Fruit fly (Drosophila melanogaster) whole organism, embryonic: ENCODE measurements around the gene cv-c.

Experiments used
- Aef1 ChIP-seq: fragments of 200-800 bp; sonication (Bioruptor generic); IDR thresholded peaks from 3 replicates; pipeline ENCODE4 v1.3.6; 2022; ENCODE audit warnings: missing biosample characterization, missing genetic modification characterization
- BtbVII ChIP-seq: fragments of 200-800 bp; sonication (Bioruptor generic); optimal IDR thresholded peaks from 3 replicates; lab custom pipeline; 2017; ENCODE audit warnings: missing biosample characterization, mild to moderate bottlenecking, missing genetic modification characterization
- CG10209 ChIP-seq: fragments of 200-800 bp; sonication (Bioruptor generic); optimal IDR thresholded peaks from 3 replicates; lab custom pipeline; 2017; ENCODE audit warnings: missing biosample characterization, mild to moderate bottlenecking, missing genetic modification characterization, missing genetic modification reagents
- CG10274 ChIP-seq: fragments of 200-800 bp; sonication (Bioruptor generic); optimal IDR thresholded peaks from 3 replicates; lab custom pipeline; 2017; ENCODE audit warnings: missing biosample characterization, mild to moderate bottlenecking, missing genetic modification characterization
- CG10979 ChIP-seq: fragments of 200-800 bp; sonication (Bioruptor generic); optimal IDR thresholded peaks from 2 replicates; lab custom pipeline; 2018; ENCODE audit warnings: missing biosample characterization, mild to moderate bottlenecking, missing genetic modification characterization, moderate library complexity
- CG11247 ChIP-seq: fragments of 200-800 bp; sonication (Bioruptor generic); IDR thresholded peaks from 2 replicates; pipeline ENCODE4 v1.3.6; 2022; ENCODE audit warnings: missing biosample characterization, missing genetic modification characterization
- CG15011 ChIP-seq: fragments of 200-800 bp; sonication (Bioruptor generic); optimal IDR thresholded peaks from 3 replicates; lab custom pipeline; 2018; ENCODE audit warnings: missing biosample characterization, mild to moderate bottlenecking, missing genetic modification characterization
- CG15479 ChIP-seq: fragments of 200-800 bp; sonication (Bioruptor generic); optimal IDR thresholded peaks from 3 replicates; lab custom pipeline; 2019; ENCODE audit warnings: missing biosample characterization, mild to moderate bottlenecking, missing genetic modification characterization, moderate library complexity
- CG16815 ChIP-seq: fragments of 200-800 bp; sonication (Bioruptor generic); optimal IDR thresholded peaks from 3 replicates; lab custom pipeline; 2017; ENCODE audit warnings: missing biosample characterization, mild to moderate bottlenecking, missing genetic modification characterization
- CG17328 ChIP-seq: fragments of 200-800 bp; sonication (Bioruptor generic); IDR thresholded peaks from 2 replicates; pipeline ENCODE4 v1.3.6; 2022; ENCODE audit warnings: missing biosample characterization, missing genetic modification characterization
- CG18599 ChIP-seq: fragments of 200-800 bp; sonication (Bioruptor generic); optimal IDR thresholded peaks from 3 replicates; lab custom pipeline; 2017; ENCODE audit warnings: missing biosample characterization, missing genetic modification characterization, mild to moderate bottlenecking, moderate library complexity, missing genetic modification reagents
- CG2889 ChIP-seq: fragments of 200-800 bp; sonication (Bioruptor generic); IDR thresholded peaks from 3 replicates; pipeline ENCODE4 v1.3.6; 2022; ENCODE audit warnings: missing biosample characterization, missing genetic modification characterization
- CG3838 ChIP-seq: fragments of 200-800 bp; sonication (Bioruptor generic); optimal IDR thresholded peaks from 3 replicates; lab custom pipeline; 2016; ENCODE audit warnings: missing biosample characterization, missing genetic modification characterization
- CG4360 ChIP-seq: fragments of 200-800 bp; sonication (Bioruptor generic); IDR thresholded peaks from 2 replicates; pipeline ENCODE4 v1.3.6; 2022; ENCODE audit warnings: missing biosample characterization, missing genetic modification characterization
- CG6689 ChIP-seq: fragments of 200-800 bp; sonication (Bioruptor generic); IDR thresholded peaks from 2 replicates; pipeline ENCODE4 v1.3.6; 2022; ENCODE audit warnings: missing biosample characterization, missing genetic modification characterization
- CG6765 ChIP-seq: fragments of 200-800 bp; sonication (Bioruptor generic); optimal IDR thresholded peaks from 3 replicates; lab custom pipeline; 2017; ENCODE audit warnings: missing biosample characterization, mild to moderate bottlenecking, missing genetic modification characterization
- CG9609 ChIP-seq: fragments of 200-800 bp; sonication (Bioruptor generic); optimal IDR thresholded peaks from 3 replicates; lab custom pipeline; 2016; ENCODE audit warnings: missing biosample characterization, missing genetic modification characterization
- D19A ChIP-seq: fragments of 200-800 bp; optimal IDR thresholded peaks from 3 replicates; lab custom pipeline; 2019; ENCODE audit warnings: missing biosample characterization, mild to moderate bottlenecking, missing genetic modification characterization, moderate library complexity
- Dad ChIP-seq: fragments of 200-800 bp; sonication (Bioruptor generic); optimal IDR thresholded peaks from 3 replicates; lab custom pipeline; 2016; ENCODE audit warnings: missing biosample characterization, missing genetic modification characterization
- E2f2 ChIP-seq: fragments of 200-800 bp; sonication (Bioruptor generic); IDR thresholded peaks from 2 replicates; pipeline ENCODE4 v1.3.6; 2022; ENCODE audit warnings: missing biosample characterization, missing genetic modification characterization
- Elba2 ChIP-seq: fragments of 200-800 bp; sonication (Bioruptor generic); optimal IDR thresholded peaks from 3 replicates; lab custom pipeline; 2016; ENCODE audit warnings: missing biosample characterization, missing genetic modification characterization
- Fer3 ChIP-seq: fragments of 200-800 bp; sonication (Bioruptor generic); optimal IDR thresholded peaks from 2 replicates; lab custom pipeline; 2018; ENCODE audit warnings: missing biosample characterization, mild to moderate bottlenecking, missing genetic modification characterization, moderate library complexity
- Hmr ChIP-seq: fragments of 200-800 bp; sonication (Bioruptor generic); optimal IDR thresholded peaks from 3 replicates; lab custom pipeline; 2017; ENCODE audit warnings: mild to moderate bottlenecking, missing biosample characterization, missing genetic modification reagents, missing genetic modification characterization
- Lhr ChIP-seq: fragments of 200-800 bp; sonication (Bioruptor generic); optimal IDR thresholded peaks from 3 replicates; lab custom pipeline; 2017; ENCODE audit warnings: mild to moderate bottlenecking, missing biosample characterization, missing genetic modification reagents, missing genetic modification characterization
- Max ChIP-seq: fragments of 200-800 bp; sonication (Bioruptor generic); optimal IDR thresholded peaks from 2 replicates; lab custom pipeline; 2016; ENCODE audit warnings: missing biosample characterization, mild to moderate bottlenecking, missing genetic modification characterization
- Myb ChIP-seq: fragments of 200-800 bp; sonication (Bioruptor generic); optimal IDR thresholded peaks from 2 replicates; lab custom pipeline; 2016; ENCODE audit warnings: missing biosample characterization, missing genetic modification characterization
- Opbp ChIP-seq: fragments of 200-800 bp; sonication (Bioruptor generic); IDR thresholded peaks from 3 replicates; pipeline ENCODE4 v1.3.6; 2022; ENCODE audit warnings: missing biosample characterization, missing genetic modification characterization; ENCODE audit not compliant: partially characterized antibody
- Poxn ChIP-seq: fragments of 200-800 bp; sonication (Bioruptor generic); IDR thresholded peaks from 2 replicates; pipeline ENCODE4 v1.3.6; 2022; ENCODE audit warnings: missing biosample characterization, missing genetic modification characterization
- Ssrp ChIP-seq: fragments of 200-800 bp; sonication (Bioruptor generic); optimal IDR thresholded peaks from 2 replicates; lab custom pipeline; 2018; ENCODE audit warnings: missing biosample characterization, mild to moderate bottlenecking, missing genetic modification characterization, moderate library complexity
- Vsx1 ChIP-seq: fragments of 200-800 bp; sonication (Bioruptor generic); optimal IDR thresholded peaks from 2 replicates; lab custom pipeline; 2017; ENCODE audit warnings: missing biosample characterization, mild to moderate bottlenecking, missing genetic modification characterization, missing genetic modification reagents
- al ChIP-seq: fragments of 200-800 bp; sonication (Bioruptor generic); IDR thresholded peaks from 2 replicates; pipeline ENCODE4 v1.3.6; 2022; ENCODE audit warnings: missing biosample characterization, missing genetic modification characterization
- ap ChIP-seq: fragments of 200-800 bp; sonication (Bioruptor generic); IDR thresholded peaks from 2 replicates; pipeline ENCODE4 v1.3.6; 2022; ENCODE audit warnings: missing biosample characterization, missing genetic modification characterization
- bcd ChIP-seq: fragments of 200-800 bp; sonication (Bioruptor generic); optimal IDR thresholded peaks from 2 replicates; lab custom pipeline; 2017; ENCODE audit warnings: missing biosample characterization, mild to moderate bottlenecking, missing genetic modification characterization
- cwo ChIP-seq: fragments of 200-800 bp; sonication (Bioruptor generic); optimal IDR thresholded peaks from 3 replicates; lab custom pipeline; 2017; ENCODE audit warnings: missing biosample characterization, missing genetic modification characterization, mild to moderate bottlenecking, moderate library complexity, missing genetic modification reagents
- dan ChIP-seq: fragments of 200-800 bp; sonication (Bioruptor generic); IDR thresholded peaks from 2 replicates; pipeline ENCODE4 v1.3.6; 2022; ENCODE audit warnings: missing biosample characterization, missing genetic modification characterization
- exex ChIP-seq: fragments of 200-800 bp; sonication (Bioruptor generic); optimal IDR thresholded peaks from 4 replicates; lab custom pipeline; 2018; ENCODE audit warnings: missing biosample characterization, mild to moderate bottlenecking, missing genetic modification characterization, moderate library complexity
- fu2 ChIP-seq: fragments of 200-800 bp; sonication (Bioruptor generic); optimal IDR thresholded peaks from 2 replicates; lab custom pipeline; 2016; ENCODE audit warnings: missing biosample characterization, missing genetic modification characterization
- gsb ChIP-seq: fragments of 200-800 bp; sonication (Bioruptor generic); IDR thresholded peaks from 2 replicates; pipeline ENCODE4 v1.3.6; 2022; ENCODE audit warnings: missing biosample characterization, missing genetic modification characterization
- gsb-n ChIP-seq: fragments of 200-800 bp; sonication (Bioruptor generic); optimal IDR thresholded peaks from 3 replicates; lab custom pipeline; 2018; ENCODE audit warnings: missing biosample characterization, mild to moderate bottlenecking, missing genetic modification characterization
- lov ChIP-seq, 2 experiments: fragments of 200-800 bp in 1 of 2; fragments of >200 bp in 1 of 2; sonication (Bioruptor generic) in 1 of 2; IDR thresholded peaks in 1 of 2; optimal IDR thresholded peaks in 1 of 2; 2 replicates in 1 of 2; 3 replicates in 1 of 2; pipeline versions ENCODE4 v1.3.6 to Lab custom; 2017 to 2022; ENCODE audit warnings: missing biosample characterization in 1 of 2, missing genetic modification characterization in 1 of 2
- org-1 ChIP-seq: fragments of 200-800 bp; sonication (Bioruptor generic); optimal IDR thresholded peaks from 2 replicates; lab custom pipeline; 2017; ENCODE audit warnings: missing biosample characterization, missing genetic modification characterization
- otp ChIP-seq: fragments of 200-800 bp; sonication (Bioruptor generic); IDR thresholded peaks from 3 replicates; pipeline ENCODE4, ENCODE4 v1.3.6; 2022; ENCODE audit warnings: missing biosample characterization, missing genetic modification characterization
- phol ChIP-seq: fragments of 200-800 bp; sonication (Bioruptor generic); optimal IDR thresholded peaks from 3 replicates; lab custom pipeline; 2018; ENCODE audit warnings: missing biosample characterization, mild to moderate bottlenecking, missing genetic modification characterization, moderate library complexity
- pros ChIP-seq: fragments of 200-800 bp; sonication (Bioruptor generic); optimal IDR thresholded peaks from 3 replicates; lab custom pipeline; 2019; ENCODE audit warnings: missing biosample characterization, mild to moderate bottlenecking, missing genetic modification characterization, moderate library complexity
- run ChIP-seq: fragments of 200-800 bp; sonication (Bioruptor generic); optimal IDR thresholded peaks from 3 replicates; lab custom pipeline; 2018; ENCODE audit warnings: missing biosample characterization, mild to moderate bottlenecking, missing genetic modification characterization
- scrt ChIP-seq: fragments of 200-800 bp; sonication (Bioruptor generic); optimal IDR thresholded peaks from 2 replicates; lab custom pipeline; 2018; ENCODE audit warnings: missing biosample characterization, mild to moderate bottlenecking, missing genetic modification characterization, moderate library complexity
- slbo ChIP-seq: fragments of 200-800 bp; sonication (Bioruptor generic); IDR thresholded peaks from 2 replicates; pipeline ENCODE4 v1.3.6; 2022; ENCODE audit warnings: missing biosample characterization, missing genetic modification characterization
- ttk ChIP-seq: fragments of 200-800 bp; sonication (Bioruptor generic); IDR thresholded peaks from 2 replicates; pipeline ENCODE4 v2.1.2; 2022; ENCODE audit warnings: missing biosample characterization, missing genetic modification characterization
- tup ChIP-seq: fragments of 200-800 bp; sonication (Bioruptor generic); optimal IDR thresholded peaks from 2 replicates; lab custom pipeline; 2016; ENCODE audit warnings: missing biosample characterization, mild to moderate bottlenecking, missing genetic modification characterization, moderate library complexity
- wor ChIP-seq: fragments of 200-800 bp; sonication (Bioruptor generic); IDR thresholded peaks from 2 replicates; pipeline ENCODE4 v1.3.6; 2022; ENCODE audit warnings: missing biosample characterization, missing genetic modification characterization

cv-c gene

DNA sequence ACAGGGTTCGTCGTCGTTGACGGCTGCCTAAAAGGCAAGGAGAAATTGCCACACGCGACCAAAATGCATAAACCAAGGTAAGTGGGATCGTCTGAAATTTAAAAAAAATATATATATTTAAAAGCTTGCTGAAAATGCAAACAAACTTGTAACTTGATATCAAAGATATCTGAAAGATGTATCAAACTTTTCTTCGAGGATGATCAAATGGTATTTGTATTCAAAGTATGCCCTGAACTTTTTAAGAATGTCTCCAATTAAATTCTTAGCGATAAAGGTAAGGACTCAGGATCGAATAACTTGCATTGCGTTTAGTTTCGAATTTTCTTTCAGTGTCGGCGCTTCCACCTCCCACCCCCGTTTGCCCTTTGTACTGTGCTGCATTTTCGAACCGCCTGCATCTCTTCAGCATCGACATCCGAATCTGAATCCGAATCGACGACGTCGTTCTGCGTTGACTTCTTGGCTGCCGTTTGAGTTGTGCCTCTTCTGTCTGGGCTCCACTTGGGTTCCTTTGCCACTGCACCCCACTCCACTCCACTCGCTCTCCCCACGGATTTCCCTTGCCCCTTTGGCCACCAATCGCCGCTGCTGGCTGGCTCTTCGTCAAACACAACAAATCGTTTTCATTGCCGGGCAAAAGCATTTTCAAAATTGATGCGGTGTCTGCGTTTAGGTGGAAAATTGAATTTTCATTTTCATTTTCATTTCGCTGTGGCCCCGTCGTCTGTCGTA, 95.3 kb downstream of the cv-c start (continued):
- TF ChIP-seq CG15479 (GFP tag; lab: Kevin White, UChicago), result no peak
- no peak for TF ChIP-seq CG2889
- TF ChIP-seq exex (tag; lab: Kevin White, UChicago), result no peak
- TF ChIP-seq ttk (GFP tag; lab: Robert Waterston, UW), result no peak
- 0 out of 2 replicates have a peak, but pooled peaks have one; percentile 5 for TF ChIP-seq CG6689 (GFP tag; lab: Robert Waterston, UW)
- no peak for TF ChIP-seq otp (GFP tag; lab: Robert Waterston, UW)
- no peak for TF ChIP-seq org-1 (GFP tag; lab: Kevin White, UChicago)
- TF ChIP-seq ap, result no peak
- no peak for TF ChIP-seq Vsx1 (GFP tag; lab: Kevin White, UChicago)
- TF ChIP-seq CG18599 (GFP tag; lab: Kevin White, UChicago), result no peak
- TF ChIP-seq CG3838 (GFP tag; lab: Kevin White, UChicago), result no peak
- TF ChIP-seq al (GFP tag; lab: Robert Waterston, UW), result no peak
- peak; percentile 74 for TF ChIP-seq phol (tag; lab: Kevin White, UChicago)
- peak; percentile 76 for TF ChIP-seq CG10979
- TF ChIP-seq gsb (GFP tag; lab: Robert Waterston, UW), result no peak
- TF ChIP-seq CG16815 (GFP tag; lab: Kevin White, UChicago), result peak; percentile 39
- TF ChIP-seq CG17328, result no peak
- no peak for TF ChIP-seq Aef1 (GFP tag; lab: Robert Waterston, UW)
- no peak for TF ChIP-seq CG9609 (GFP tag; lab: Kevin White, UChicago)
- no peak for TF ChIP-seq pros (GFP tag; lab: Kevin White, UChicago)
- TF ChIP-seq E2f2 (GFP tag; lab: Robert Waterston, UW), result no peak
- TF ChIP-seq scrt (GFP tag; lab: Kevin White, UChicago), result no peak
- no peak for TF ChIP-seq slbo
- no peak for TF ChIP-seq dan (GFP tag; lab: Robert Waterston, UW)
- TF ChIP-seq CG10209 (GFP tag; lab: Kevin White, UChicago), result peak; percentile 51
- peak; percentile 25 for TF ChIP-seq D19A (tag; lab: Kevin White, UChicago)
- TF ChIP-seq bcd (GFP tag; lab: Kevin White, UChicago), result no peak
- no peak for TF ChIP-seq run
- TF ChIP-seq Ssrp (tag; lab: Kevin White, UChicago), result peak; percentile 43
- no peak for TF ChIP-seq Elba2 (GFP tag; lab: Kevin White, UChicago)
- no peak for TF ChIP-seq Poxn (GFP tag; lab: Robert Waterston, UW)
- no peak for TF ChIP-seq CG11247 (GFP tag; lab: Robert Waterston, UW)
- no peak for TF ChIP-seq CG6765
- TF ChIP-seq Fer3 (tag; lab: Kevin White, UChicago), result no peak
- TF ChIP-seq wor, result 0 out of 2 replicates have a peak, but pooled peaks have one; percentile 16
- no peak for TF ChIP-seq cwo (GFP tag; lab: Kevin White, UChicago)
- TF ChIP-seq Dad, result no peak
- TF ChIP-seq BtbVII (GFP tag; lab: Kevin White, UChicago), result no peak
- TF ChIP-seq CG4360 (GFP tag; lab: Robert Waterston, UW), result no peak
- TF ChIP-seq Lhr (GFP tag; lab: Kevin White, UChicago), result no peak
- no peak for TF ChIP-seq fu2 (GFP tag; lab: Kevin White, UChicago)
- no peak for TF ChIP-seq lov (optimal IDR thresholded peaks at IDR 0.05; lab: Kevin White, UChicago)
- TF ChIP-seq lov (GFP tag; IDR thresholded peaks at IDR 0.05; lab: Robert Waterston, UW), result no peak
- no peak for TF ChIP-seq Opbp (GFP tag; lab: Robert Waterston, UW)
- no peak for TF ChIP-seq Max (GFP tag; lab: Kevin White, UChicago)
- TF ChIP-seq Hmr (GFP tag; lab: Kevin White, UChicago), result no peak
- no peak for TF ChIP-seq CG10274
- no peak for TF ChIP-seq Myb (GFP tag; lab: Kevin White, UChicago)
- TF ChIP-seq tup (GFP tag; lab: Kevin White, UChicago), result no peak
- peak; percentile 32 for TF ChIP-seq gsb-n (tag; lab: Kevin White, UChicago)
- no peak for TF ChIP-seq CG15011 (GFP tag; lab: Kevin White, UChicago)
